Fruit fly (Drosophila melanogaster) whole organism, pupa: ENCODE measurements around the gene Ptp36E.

Experiments
- CG10348 ChIP-seq: fragments of 200-800 bp; sonication (Bioruptor generic); IDR thresholded peaks from 2 replicates; pipeline ENCODE4 v1.3.6; 2022; ENCODE audit warnings: missing biosample characterization, missing genetic modification characterization
- CG12605 ChIP-seq: fragments of 200-800 bp; sonication (Bioruptor generic); IDR thresholded peaks from 2 replicates; pipeline ENCODE4 v1.3.6; 2022; ENCODE audit warnings: missing biosample characterization, missing genetic modification characterization
- CG15710 ChIP-seq: fragments of 200-800 bp; sonication (Bioruptor generic); optimal IDR thresholded peaks from 2 replicates; lab custom pipeline; 2018; ENCODE audit warnings: missing biosample characterization, mild to moderate bottlenecking, missing genetic modification characterization, moderate library complexity
- CG32121 ChIP-seq: fragments of 200-800 bp; sonication (Bioruptor generic); IDR thresholded peaks from 2 replicates; pipeline ENCODE4 v1.3.6; 2022; ENCODE audit warnings: missing biosample characterization, missing genetic modification characterization
- CG34367 ChIP-seq: fragments of 200-800 bp; sonication (Bioruptor generic); optimal IDR thresholded peaks from 2 replicates; lab custom pipeline; 2018; ENCODE audit warnings: missing biosample characterization, mild to moderate bottlenecking, missing genetic modification characterization
- CG4496 ChIP-seq: fragments of 200-800 bp; sonication (Bioruptor generic); IDR thresholded peaks from 3 replicates; pipeline ENCODE4 v1.3.6; 2022; ENCODE audit warnings: missing biosample characterization, missing genetic modification characterization
- CG8159 ChIP-seq: fragments of 200-800 bp; sonication (Bioruptor generic); optimal IDR thresholded peaks from 3 replicates; lab custom pipeline; 2018; ENCODE audit warnings: missing biosample characterization, mild to moderate bottlenecking, missing genetic modification characterization, moderate library complexity
- D1 ChIP-seq: fragments of 200-800 bp; sonication (Bioruptor generic); optimal IDR thresholded peaks from 2 replicates; lab custom pipeline; 2018; ENCODE audit warnings: missing biosample characterization, mild to moderate bottlenecking, missing genetic modification characterization, moderate library complexity
- EcR ChIP-seq: fragments of 200-800 bp; sonication (Bioruptor generic); optimal IDR thresholded peaks from 3 replicates; lab custom pipeline; 2019; ENCODE audit warnings: missing biosample characterization, missing genetic modification characterization, mild to moderate bottlenecking, moderate library complexity, missing genetic modification reagents
- Ets98B ChIP-seq: fragments of 200-800 bp; sonication (Bioruptor generic); IDR thresholded peaks from 2 replicates; pipeline ENCODE4 v1.3.6; 2022; ENCODE audit warnings: missing biosample characterization, missing genetic modification characterization
- Pif1B ChIP-seq: fragments of 200-800 bp; sonication (Bioruptor generic); optimal IDR thresholded peaks from 3 replicates; lab custom pipeline; 2016; ENCODE audit warnings: missing biosample characterization, missing genetic modification characterization
- Snoo ChIP-seq: fragments of 200-800 bp; sonication (Bioruptor generic); optimal IDR thresholded peaks from 3 replicates; lab custom pipeline; 2017; ENCODE audit warnings: missing biosample characterization, mild to moderate bottlenecking, missing genetic modification characterization, inconsistent platforms
- fd96Ca ChIP-seq: fragments of 200-800 bp; sonication (Bioruptor generic); IDR thresholded peaks from 3 replicates; pipeline ENCODE4 v1.3.6; 2022; ENCODE audit warnings: missing biosample characterization, missing genetic modification characterization

- TF ChIP-seq Snoo, result no peak
- no peak for TF ChIP-seq CG10348 (GFP tag; lab: Robert Waterston, UW)
- TF ChIP-seq CG8159 (tag; lab: Kevin White, UChicago), result no peak
- TF ChIP-seq CG4496 (GFP tag; lab: Robert Waterston, UW), result no peak
- no peak for TF ChIP-seq D1 (tag; lab: Kevin White, UChicago)
- TF ChIP-seq fd96Ca (GFP tag; lab: Robert Waterston, UW), result no peak
- TF ChIP-seq EcR (GFP tag; lab: Kevin White, UChicago), result no peak
- no peak for TF ChIP-seq CG34367 (tag; lab: Kevin White, UChicago)
- no peak for TF ChIP-seq Ets98B (GFP tag; lab: Robert Waterston, UW)
- TF ChIP-seq CG32121 (GFP tag; lab: Robert Waterston, UW), result no peak
- TF ChIP-seq CG12605 (GFP tag; lab: Robert Waterston, UW), result no peak
- TF ChIP-seq Pif1B (GFP tag; lab: Kevin White, UChicago), result no peak
- no peak for TF ChIP-seq CG15710
Observed at dm6 chr2L:18159172-18159571, 25.6 kb downstream of the Ptp36E start, which contains the start of gene JMJD4.
